Worm (Caenorhabditis elegans) whole organism, L2 larva: ENCODE measurements around the gene pdcd-2.

Source experiments
- R02D3.7 ChIP-seq: fragments of 150-350 bp; optimal IDR thresholded peaks from 2 replicates; lab custom pipeline; 2014; ENCODE audit warnings: missing biosample characterization, missing genetic modification characterization
- ZK546.5 ChIP-seq: sonication (generic microtip); optimal IDR thresholded peaks from 2 replicates; lab custom pipeline; 2017; ENCODE audit warnings: missing biosample characterization, missing genetic modification characterization
- aly-2 ChIP-seq: fragments of 150-350 bp; optimal IDR thresholded peaks from 2 replicates; lab custom pipeline; 2014; ENCODE audit warnings: missing biosample characterization, missing genetic modification characterization
- blmp-1 ChIP-seq: sonication (generic microtip); optimal IDR thresholded peaks from 2 replicates; lab custom pipeline; 2017; ENCODE audit warnings: missing genetic modification characterization, mild to moderate bottlenecking, missing compliant biosample characterization, antibody characterized with exemption, moderate library complexity; ENCODE audit not compliant: insufficient read depth
- lin-11 ChIP-seq: fragments of 150-350 bp; sonication (generic microtip); optimal IDR thresholded peaks from 2 replicates; lab custom pipeline; 2014; ENCODE audit warnings: missing biosample characterization, missing genetic modification characterization, inconsistent platforms, mixed read lengths
- lin-39 ChIP-seq: fragments of 150-350 bp; optimal IDR thresholded peaks from 2 replicates; lab custom pipeline; 2014; ENCODE audit warnings: missing biosample characterization, missing genetic modification reagents, missing genetic modification characterization
- lsy-2 ChIP-seq, 2 experiments: fragments of 150-350 bp in 1 of 2; sonication (generic microtip) in 1 of 2; optimal IDR thresholded peaks; 2 replicates each; lab custom pipeline; 2014 to 2017; ENCODE audit warnings: missing biosample characterization in 2 of 2, missing genetic modification characterization in 2 of 2
- mab-5 ChIP-seq: fragments of 150-350 bp; optimal IDR thresholded peaks from 2 replicates; lab custom pipeline; 2014; ENCODE audit warnings: missing biosample characterization, missing genetic modification characterization
- nhr-77 ChIP-seq: fragments of 150-350 bp; optimal IDR thresholded peaks from 2 replicates; lab custom pipeline; 2014; ENCODE audit warnings: missing biosample characterization, missing genetic modification characterization
- ztf-11 ChIP-seq: sonication (generic microtip); optimal IDR thresholded peaks from 2 replicates; lab custom pipeline; 2017; ENCODE audit warnings: missing biosample characterization, missing genetic modification characterization

DNA sequence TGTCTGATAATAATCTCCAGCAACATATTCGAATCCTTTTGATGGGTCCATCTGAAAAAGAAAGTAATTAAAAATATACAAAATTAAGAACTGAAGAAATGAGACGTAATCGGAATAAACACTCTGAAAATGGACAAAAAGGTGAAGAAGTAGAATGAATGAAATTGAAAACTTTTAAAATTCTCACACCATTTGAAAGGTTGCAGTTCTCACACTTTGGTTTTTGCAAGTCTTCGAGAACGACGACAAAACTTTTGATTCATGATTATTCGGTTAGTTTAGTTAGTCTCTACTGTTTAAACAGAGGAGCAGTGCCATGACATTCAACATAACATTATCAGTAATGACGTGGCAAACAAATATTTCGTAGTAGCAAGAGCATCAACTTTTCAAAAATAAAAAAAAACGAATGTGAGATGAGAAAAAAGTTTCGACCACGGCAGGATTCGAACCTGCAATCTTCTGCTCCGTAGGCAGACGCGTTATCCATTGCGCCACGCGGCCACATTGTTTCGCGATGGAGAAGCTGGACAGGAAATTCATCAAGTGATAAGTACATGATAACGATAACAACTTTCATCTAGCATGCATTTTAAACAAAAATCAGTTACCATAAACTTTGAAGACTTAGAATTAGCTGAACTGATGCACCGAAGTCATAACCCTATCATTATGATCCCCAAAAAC lies 32.2 kb upstream of the pdcd-2 start, which contains the start of gene ceh-43:
- TF ChIP-seq lin-11 (tag; lab: Kevin White, UChicago): no peak
- no peak for TF ChIP-seq lsy-2 (tag; optimal IDR thresholded peaks at IDR 0.05; lab: Kevin White, UChicago)
- TF ChIP-seq nhr-77 (tag; lab: Kevin White, UChicago): no peak
- TF ChIP-seq aly-2 (tag; lab: Kevin White, UChicago): no peak
- TF ChIP-seq blmp-1 (tag; lab: Kevin White, UChicago): no peak
- TF ChIP-seq mab-5: no peak
- no peak for TF ChIP-seq ZK546.5
- no peak for TF ChIP-seq R02D3.7 (tag; lab: Kevin White, UChicago)
- TF ChIP-seq ztf-11 (tag; lab: Kevin White, UChicago): no peak
- TF ChIP-seq lin-39 (tag; lab: Kevin White, UChicago): no peak
